Fruit fly (Drosophila melanogaster) whole organism, embryonic: Measurements from ENCODE around the gene CG32298.
A peak's percentile ranks its signal among the peaks of the same experiment; 100 is the strongest.

ENCODE experiments used
- ATbp ChIP-seq: fragments of 200-800 bp; sonication (Bioruptor generic); optimal IDR thresholded peaks from 2 replicates; lab custom pipeline; 2017; ENCODE audit warnings: missing biosample characterization, mild to moderate bottlenecking, missing genetic modification characterization, missing genetic modification reagents
- Bgb ChIP-seq: fragments of 200-800 bp; sonication (Bioruptor generic); IDR thresholded peaks from 2 replicates; pipeline ENCODE4 v1.3.6; 2022; ENCODE audit warnings: missing biosample characterization, missing genetic modification characterization; ENCODE audit not compliant: partially characterized antibody
- Blimp-1 ChIP-seq: fragments of 200-800 bp; sonication (Bioruptor generic); optimal IDR thresholded peaks from 3 replicates; lab custom pipeline; 2018; ENCODE audit warnings: missing biosample characterization, missing genetic modification characterization, mild to moderate bottlenecking, moderate library complexity, missing genetic modification reagents
- CG10209 ChIP-seq: fragments of 200-800 bp; sonication (Bioruptor generic); optimal IDR thresholded peaks from 3 replicates; lab custom pipeline; 2017; ENCODE audit warnings: missing biosample characterization, mild to moderate bottlenecking, missing genetic modification characterization, missing genetic modification reagents
- CG10366 ChIP-seq: fragments of 200-800 bp; sonication (Bioruptor generic); IDR thresholded peaks from 2 replicates; pipeline ENCODE4 v1.3.6; 2022; ENCODE audit warnings: missing biosample characterization, missing genetic modification characterization
- CG10979 ChIP-seq: fragments of 200-800 bp; sonication (Bioruptor generic); optimal IDR thresholded peaks from 2 replicates; lab custom pipeline; 2018; ENCODE audit warnings: missing biosample characterization, mild to moderate bottlenecking, missing genetic modification characterization, moderate library complexity
- CG12155 ChIP-seq: fragments of 200-800 bp; sonication (Bioruptor generic); optimal IDR thresholded peaks from 3 replicates; lab custom pipeline; 2016; ENCODE audit warnings: missing biosample characterization, missing genetic modification characterization
- CG12391 ChIP-seq: fragments of 200-800 bp; sonication (Bioruptor generic); optimal IDR thresholded peaks from 3 replicates; lab custom pipeline; 2018; ENCODE audit warnings: missing biosample characterization, mild to moderate bottlenecking, missing genetic modification characterization, moderate library complexity
- CG13424 ChIP-seq: fragments of 200-800 bp; sonication (Bioruptor generic); optimal IDR thresholded peaks from 2 replicates; lab custom pipeline; 2019; ENCODE audit warnings: missing biosample characterization, mild to moderate bottlenecking, missing genetic modification characterization, moderate library complexity
- CG14710 ChIP-seq: fragments of 200-800 bp; sonication (Bioruptor generic); optimal IDR thresholded peaks from 3 replicates; lab custom pipeline; 2019; ENCODE audit warnings: missing biosample characterization, mild to moderate bottlenecking, missing genetic modification characterization, moderate library complexity
- CG17328 ChIP-seq: fragments of 200-800 bp; sonication (Bioruptor generic); IDR thresholded peaks from 2 replicates; pipeline ENCODE4 v1.3.6; 2022; ENCODE audit warnings: missing biosample characterization, missing genetic modification characterization
- CG17359 ChIP-seq: fragments of 200-800 bp; sonication (Bioruptor generic); optimal IDR thresholded peaks from 3 replicates; lab custom pipeline; 2018; ENCODE audit warnings: missing biosample characterization, mild to moderate bottlenecking, missing genetic modification characterization, moderate library complexity
- CG17612 ChIP-seq: fragments of 200-800 bp; sonication (Bioruptor generic); IDR thresholded peaks from 2 replicates; pipeline ENCODE4 v1.3.6; 2022; ENCODE audit warnings: missing biosample characterization, missing genetic modification characterization
- CG17829 ChIP-seq: fragments of 200-800 bp; optimal IDR thresholded peaks from 2 replicates; lab custom pipeline; 2019; ENCODE audit warnings: missing biosample characterization, mild to moderate bottlenecking, missing genetic modification characterization, moderate library complexity
- CG18262 ChIP-seq: fragments of 200-800 bp; optimal IDR thresholded peaks from 3 replicates; lab custom pipeline; 2019; ENCODE audit warnings: missing biosample characterization, mild to moderate bottlenecking, missing genetic modification characterization, moderate library complexity
- CG2678 ChIP-seq: fragments of 200-800 bp; sonication (Bioruptor generic); optimal IDR thresholded peaks from 3 replicates; lab custom pipeline; 2019; ENCODE audit warnings: missing biosample characterization, mild to moderate bottlenecking, missing genetic modification characterization, moderate library complexity
- CG30403 ChIP-seq: fragments of 200-800 bp; sonication (Bioruptor generic); optimal IDR thresholded peaks from 3 replicates; lab custom pipeline; 2016; ENCODE audit warnings: missing biosample characterization, missing genetic modification characterization
- CG31441 ChIP-seq: fragments of 200-800 bp; sonication (Bioruptor generic); IDR thresholded peaks from 2 replicates; pipeline ENCODE4 v1.3.6; 2022; ENCODE audit warnings: missing biosample characterization, missing genetic modification characterization
- CG32767 ChIP-seq: fragments of 200-800 bp; sonication (Bioruptor generic); IDR thresholded peaks from 2 replicates; pipeline ENCODE4 v1.3.6; 2022; ENCODE audit warnings: missing biosample characterization, missing genetic modification characterization
- CG34422 ChIP-seq: fragments of 200-800 bp; sonication (Bioruptor generic); IDR thresholded peaks from 3 replicates; pipeline ENCODE4 v1.3.6; 2022; ENCODE audit warnings: missing biosample characterization, missing genetic modification characterization
- CG4328 ChIP-seq: fragments of 200-800 bp; sonication (Bioruptor generic); optimal IDR thresholded peaks from 3 replicates; lab custom pipeline; 2017; ENCODE audit warnings: missing biosample characterization, missing genetic modification reagents, missing genetic modification characterization
- CG7839 ChIP-seq: fragments of 200-800 bp; sonication (Bioruptor generic); optimal IDR thresholded peaks from 3 replicates; lab custom pipeline; 2018; ENCODE audit warnings: missing biosample characterization, mild to moderate bottlenecking, missing genetic modification characterization, moderate library complexity
- CG8388 ChIP-seq: fragments of 200-800 bp; sonication (Bioruptor generic); optimal IDR thresholded peaks from 2 replicates; lab custom pipeline; 2019; ENCODE audit warnings: missing biosample characterization, mild to moderate bottlenecking, missing genetic modification characterization, moderate library complexity
- D19A ChIP-seq: fragments of 200-800 bp; optimal IDR thresholded peaks from 3 replicates; lab custom pipeline; 2019; ENCODE audit warnings: missing biosample characterization, mild to moderate bottlenecking, missing genetic modification characterization, moderate library complexity
- Lpt ChIP-seq: fragments of >200 bp; optimal IDR thresholded peaks from 2 replicates; lab custom pipeline; 2018; ENCODE audit warnings: missing biosample characterization, missing genetic modification characterization
- Med ChIP-seq: fragments of 200-800 bp; sonication (Bioruptor generic); peaks from one replicate; lab custom pipeline; 2016; ENCODE audit warnings: missing biosample characterization, missing genetic modification characterization, mild to moderate bottlenecking, inconsistent platforms, moderate library complexity
- Oli ChIP-seq: fragments of 200-800 bp; sonication (Bioruptor generic); optimal IDR thresholded peaks from 2 replicates; lab custom pipeline; 2018; ENCODE audit warnings: missing biosample characterization, mild to moderate bottlenecking, missing genetic modification characterization, moderate library complexity
- Sox102F ChIP-seq: fragments of 200-800 bp; sonication (Bioruptor generic); optimal IDR thresholded peaks from 2 replicates; lab custom pipeline; 2018; ENCODE audit warnings: missing biosample characterization, mild to moderate bottlenecking, missing genetic modification characterization, moderate library complexity
- Ssrp ChIP-seq: fragments of 200-800 bp; sonication (Bioruptor generic); optimal IDR thresholded peaks from 2 replicates; lab custom pipeline; 2018; ENCODE audit warnings: missing biosample characterization, mild to moderate bottlenecking, missing genetic modification characterization, moderate library complexity
- Taf1 ChIP-seq: fragments of 200-800 bp; sonication (Bioruptor generic); IDR thresholded peaks from 2 replicates; pipeline ENCODE4 v1.3.6; 2022; ENCODE audit warnings: missing biosample characterization, missing genetic modification characterization
- Xbp1 ChIP-seq: fragments of 200-800 bp; sonication (Bioruptor generic); optimal IDR thresholded peaks from 3 replicates; lab custom pipeline; 2016; ENCODE audit warnings: missing biosample characterization, mild to moderate bottlenecking, missing genetic modification characterization
- Xrp1 ChIP-seq: fragments of 200-800 bp; sonication (Bioruptor generic); IDR thresholded peaks from 2 replicates; pipeline ENCODE4 v1.3.6; 2022; ENCODE audit warnings: missing biosample characterization, missing genetic modification characterization
- ap ChIP-seq: fragments of 200-800 bp; sonication (Bioruptor generic); IDR thresholded peaks from 2 replicates; pipeline ENCODE4 v1.3.6; 2022; ENCODE audit warnings: missing biosample characterization, missing genetic modification characterization
- bsh ChIP-seq, 2 experiments: fragments of 200-800 bp; sonication (Bioruptor generic); optimal IDR thresholded peaks; 2 replicates each; lab custom pipeline; 2017 to 2018; ENCODE audit warnings: mild to moderate bottlenecking in 2 of 2, missing biosample characterization in 2 of 2, missing genetic modification characterization in 2 of 2, moderate library complexity in 1 of 2
- disco-r ChIP-seq: fragments of 200-800 bp; sonication (Bioruptor generic); optimal IDR thresholded peaks from 2 replicates; lab custom pipeline; 2016; ENCODE audit warnings: missing biosample characterization, missing genetic modification characterization
- dmrt99B ChIP-seq: fragments of 200-800 bp; sonication (Bioruptor generic); optimal IDR thresholded peaks from 2 replicates; lab custom pipeline; 2018; ENCODE audit warnings: missing biosample characterization, mild to moderate bottlenecking, missing genetic modification characterization, moderate library complexity
- gem ChIP-seq: fragments of 200-800 bp; sonication (Bioruptor generic); optimal IDR thresholded peaks from 2 replicates; lab custom pipeline; 2019; ENCODE audit warnings: missing biosample characterization, mild to moderate bottlenecking, missing genetic modification characterization, moderate library complexity
- grau ChIP-seq: fragments of 200-800 bp; optimal IDR thresholded peaks from 3 replicates; lab custom pipeline; 2019; ENCODE audit warnings: missing biosample characterization, mild to moderate bottlenecking, missing genetic modification characterization, moderate library complexity
- gt ChIP-seq: fragments of 200-800 bp; sonication (Bioruptor generic); IDR thresholded peaks from 2 replicates; pipeline ENCODE4 v1.3.6; 2022; ENCODE audit warnings: missing biosample characterization, missing genetic modification characterization
- lbe ChIP-seq: fragments of 200-800 bp; sonication (Bioruptor generic); optimal IDR thresholded peaks from 2 replicates; lab custom pipeline; 2016; ENCODE audit warnings: missing biosample characterization, mild to moderate bottlenecking, missing genetic modification characterization
- lola ChIP-seq, 3 experiments: fragments of >200 bp in 2 of 3; fragments of 200-800 bp in 1 of 3; sonication (Bioruptor generic) in 1 of 3; optimal IDR thresholded peaks; 2 replicates each; lab custom pipeline; 2017 to 2019; ENCODE audit warnings: missing biosample characterization in 3 of 3, missing genetic modification characterization in 3 of 3, mild to moderate bottlenecking in 1 of 3, moderate library complexity in 1 of 3
- lov ChIP-seq, 2 experiments: fragments of 200-800 bp in 1 of 2; fragments of >200 bp in 1 of 2; sonication (Bioruptor generic) in 1 of 2; IDR thresholded peaks in 1 of 2; optimal IDR thresholded peaks in 1 of 2; 2 replicates in 1 of 2; 3 replicates in 1 of 2; pipeline versions ENCODE4 v1.3.6 to Lab custom; 2017 to 2022; ENCODE audit warnings: missing biosample characterization in 1 of 2, missing genetic modification characterization in 1 of 2
- nmo ChIP-seq: fragments of 200-800 bp; sonication (Bioruptor generic); optimal IDR thresholded peaks from 2 replicates; lab custom pipeline; 2018; ENCODE audit warnings: missing biosample characterization, mild to moderate bottlenecking, missing genetic modification characterization, moderate library complexity
- odd ChIP-seq: fragments of 200-800 bp; sonication (Bioruptor generic); optimal IDR thresholded peaks from 2 replicates; lab custom pipeline; 2017; ENCODE audit warnings: missing biosample characterization, mild to moderate bottlenecking, missing genetic modification characterization
- phol ChIP-seq: fragments of 200-800 bp; sonication (Bioruptor generic); optimal IDR thresholded peaks from 3 replicates; lab custom pipeline; 2018; ENCODE audit warnings: missing biosample characterization, mild to moderate bottlenecking, missing genetic modification characterization, moderate library complexity
- row ChIP-seq: fragments of 200-800 bp; sonication (Bioruptor generic); IDR thresholded peaks from 3 replicates; pipeline ENCODE4 v1.3.6; 2022; ENCODE audit warnings: missing biosample characterization, missing genetic modification characterization
- sens ChIP-seq: fragments of 200-800 bp; sonication (Bioruptor generic); peaks from one replicate; lab custom pipeline; 2016; ENCODE audit warnings: missing biosample characterization, missing genetic modification characterization
- sisA ChIP-seq: fragments of 200-800 bp; sonication (Bioruptor generic); IDR thresholded peaks from 2 replicates; pipeline ENCODE4 v1.3.6; 2022; ENCODE audit warnings: missing biosample characterization, missing genetic modification characterization
- unpg ChIP-seq: fragments of 200-800 bp; sonication (Bioruptor generic); optimal IDR thresholded peaks from 3 replicates; lab custom pipeline; 2018; ENCODE audit warnings: missing biosample characterization, mild to moderate bottlenecking, missing genetic modification characterization, moderate library complexity

CG32298 gene

dm6 chr3L:2399788-2400187 lies 9.0 kb upstream of the CG32298 start:
- no peak for TF ChIP-seq Taf1 (GFP tag; lab: Robert Waterston, UW)
- peak; percentile 12 for TF ChIP-seq CG2678 (tag; lab: Kevin White, UChicago)
- TF ChIP-seq lbe = no peak
- TF ChIP-seq CG18262 = peak; percentile 18
- TF ChIP-seq CG8388 (GFP tag; lab: Kevin White, UChicago) = peak; percentile 35
- TF ChIP-seq Blimp-1 = peak; percentile 45
- peak; percentile 31 for TF ChIP-seq CG17359 (tag; lab: Kevin White, UChicago)
- TF ChIP-seq CG4328 (GFP tag; lab: Kevin White, UChicago) = no peak
- no peak for TF ChIP-seq CG10209 (GFP tag; lab: Kevin White, UChicago)
- no peak for TF ChIP-seq odd
- 0 out of 3 replicates have a peak, but pooled peaks have one; percentile 12 for TF ChIP-seq row (GFP tag; lab: Robert Waterston, UW)
- peak; percentile 17 for TF ChIP-seq phol (tag; lab: Kevin White, UChicago)
- TF ChIP-seq CG30403 (GFP tag; lab: Kevin White, UChicago) = peak; percentile 14
- TF ChIP-seq sisA (GFP tag; lab: Robert Waterston, UW) = 0 out of 2 replicates have a peak, but pooled peaks have one; percentile 13
- TF ChIP-seq Oli = peak; percentile 3
- no peak for TF ChIP-seq CG12155
- peak; percentile 38 for TF ChIP-seq CG31441 (GFP tag; lab: Robert Waterston, UW)
- TF ChIP-seq Bgb = no peak
- TF ChIP-seq CG17328 (GFP tag; lab: Robert Waterston, UW) = peak; percentile 23; the same call in 1 of the 2 replicates
- peak; percentile 4 for TF ChIP-seq ATbp (GFP tag; lab: Kevin White, UChicago)
- peak; percentile 73 for TF ChIP-seq sens
- peak; percentile 15 for TF ChIP-seq Xbp1 (GFP tag; lab: Kevin White, UChicago)
- TF ChIP-seq Ssrp (tag; lab: Kevin White, UChicago) = peak; percentile 27
- TF ChIP-seq bsh (GFP tag; optimal IDR thresholded peaks at IDR 0.05; lab: Kevin White, UChicago) = peak in 1 of 2 experiments; percentile 70
- TF ChIP-seq CG12391 (tag; lab: Kevin White, UChicago) = peak; percentile 11
- TF ChIP-seq Xrp1 (GFP tag; lab: Robert Waterston, UW) = peak; percentile 37; the same call in 1 of the 2 replicates
- no peak for TF ChIP-seq CG32767 (GFP tag; lab: Robert Waterston, UW)
- no peak for TF ChIP-seq CG17612 (GFP tag; lab: Robert Waterston, UW)
- TF ChIP-seq D19A (tag; lab: Kevin White, UChicago) = peak; percentile 20
- TF ChIP-seq CG10979 (tag; lab: Kevin White, UChicago) = peak; percentile 44
- no peak for TF ChIP-seq lov (optimal IDR thresholded peaks at IDR 0.05; lab: Kevin White, UChicago)
- 0 out of 3 replicates have a peak, but pooled peaks have one; percentile 48 for TF ChIP-seq lov (GFP tag; IDR thresholded peaks at IDR 0.05; lab: Robert Waterston, UW)
- TF ChIP-seq ap (GFP tag; lab: Robert Waterston, UW) = peak; percentile 39; the same call in 1 of the 2 replicates
- TF ChIP-seq Lpt = no peak
- peak in 1 of 3 experiments; percentile 29 for TF ChIP-seq lola (GFP tag; optimal IDR thresholded peaks at IDR 0.05; lab: Kevin White, UChicago)
- TF ChIP-seq CG14710 (tag; lab: Kevin White, UChicago) = no peak
- no peak for TF ChIP-seq gt (GFP tag; lab: Robert Waterston, UW)
- TF ChIP-seq Sox102F (GFP tag; lab: Kevin White, UChicago) = peak; percentile 58
- peak; percentile 9 for TF ChIP-seq grau
- peak; percentile 10 for TF ChIP-seq dmrt99B (tag; lab: Kevin White, UChicago)
- no peak for TF ChIP-seq CG34422 (GFP tag; lab: Robert Waterston, UW)
- peak; percentile 21 for TF ChIP-seq CG17829 (tag; lab: Kevin White, UChicago)
- peak; percentile 52 for TF ChIP-seq gem (tag; lab: Kevin White, UChicago)
- TF ChIP-seq CG13424 (tag; lab: Kevin White, UChicago) = peak; percentile 20
- peak; percentile 43 for TF ChIP-seq unpg (GFP tag; lab: Kevin White, UChicago)
- TF ChIP-seq nmo (GFP tag; lab: Kevin White, UChicago) = peak; percentile 33
- TF ChIP-seq CG7839 = peak; percentile 5
- peak; percentile 64 for TF ChIP-seq Med (GFP tag; lab: Kevin White, UChicago)
- no peak for TF ChIP-seq disco-r (GFP tag; lab: Kevin White, UChicago)
- TF ChIP-seq CG10366 (GFP tag; lab: Robert Waterston, UW) = 0 out of 2 replicates have a peak, but pooled peaks have one; percentile 8
